Fruit fly (Drosophila melanogaster): ENCODE data around the gene rept.
A peak's percentile ranks its signal among the peaks of the same experiment; 100 is the strongest.

The rept gene

DNA sequence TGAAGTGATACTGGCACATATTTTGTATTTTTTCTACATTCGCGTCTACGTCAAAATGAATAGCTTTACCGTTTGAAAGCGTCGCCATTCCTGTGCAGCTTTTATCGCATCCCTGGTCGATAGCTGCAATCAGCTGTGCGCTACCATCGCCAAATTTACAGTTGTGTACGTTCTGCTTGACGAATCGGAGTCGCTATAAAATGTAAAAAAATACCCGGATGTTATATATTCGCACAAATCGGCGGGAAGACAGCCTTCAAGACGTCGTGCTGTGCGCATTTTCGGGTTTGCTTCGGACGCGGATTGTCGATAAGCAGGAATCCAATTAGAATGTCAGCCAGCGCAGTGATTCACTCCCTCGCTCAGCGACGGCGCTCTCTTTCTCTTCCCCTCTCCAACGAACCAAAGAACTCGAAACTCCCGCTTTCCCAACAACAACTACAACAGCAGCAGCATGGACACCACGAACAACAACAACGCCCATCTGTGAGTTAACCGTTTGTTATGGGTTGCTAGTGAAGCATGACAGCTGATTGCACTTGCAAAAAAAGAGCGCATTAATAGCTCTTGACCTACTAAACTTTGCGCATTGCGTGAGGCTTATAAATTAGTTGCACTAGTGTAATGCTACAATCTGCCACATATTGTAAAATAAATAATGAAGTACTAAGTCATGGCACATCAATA is 39.6 kb downstream of the rept start (continued):
- TF ChIP-seq Xbp1 (GFP tag; optimal IDR thresholded peaks at IDR 0.05) (no peak), sima (GFP tag; optimal IDR thresholded peaks at IDR 0.05) (no peak), Oaz (GFP tag; IDR thresholded peaks at IDR 0.05) (no peak), odd (GFP tag; optimal IDR thresholded peaks at IDR 0.05) (no peak), HmgD (GFP tag; optimal IDR thresholded peaks at IDR 0.05) (peak; percentile 48), sens-2 (GFP tag; IDR thresholded peaks at IDR 0.05) (peak; percentile 43; the same call in 1 of the 2 replicates), sob (GFP tag; IDR thresholded peaks at IDR 0.05) (0 out of 2 replicates have a peak, but pooled peaks have one; percentile 4), CG2199 (GFP tag; IDR thresholded peaks at IDR 0.05) (peak; percentile 89), pan (optimal IDR thresholded peaks at IDR 0.05) (no peak), pan (GFP tag; optimal IDR thresholded peaks at IDR 0.05 in 1 of 2, IDR thresholded peaks at IDR 0.05 in 1 of 2) (no peak), CG4854 (GFP tag; optimal IDR thresholded peaks at IDR 0.05) (no peak), nmo (GFP tag; optimal IDR thresholded peaks at IDR 0.05) (no peak), CG5180 (GFP tag; optimal IDR thresholded peaks at IDR 0.05) (no peak), en (GFP tag; optimal IDR thresholded peaks at IDR 0.05) (no peak), CG10267 (tag; optimal IDR thresholded peaks at IDR 0.05) (no peak), usp (GFP tag; optimal IDR thresholded peaks at IDR 0.05) (no peak), Oli (tag; optimal IDR thresholded peaks at IDR 0.05) (no peak), CG3407 (GFP tag; optimal IDR thresholded peaks at IDR 0.05) (no peak), CG10274 (GFP tag; optimal IDR thresholded peaks at IDR 0.05) (no peak), dan (GFP tag; IDR thresholded peaks at IDR 0.05) (no peak), CG2712 (tag; optimal IDR thresholded peaks at IDR 0.05) (no peak), vnd (GFP tag; IDR thresholded peaks at IDR 0.05; ENCODE audit: partially characterized antibody) (no peak), Elba2 (GFP tag; optimal IDR thresholded peaks at IDR 0.05) (no peak), CG8924 (tag; optimal IDR thresholded peaks at IDR 0.05) (no peak), trh (GFP tag; optimal IDR thresholded peaks at IDR 0.05) (no peak), CG1603 (tag; optimal IDR thresholded peaks at IDR 0.05) (no peak), inv (GFP tag; IDR thresholded peaks at IDR 0.05; ENCODE audit: partially characterized antibody) (no peak), CTCF (GFP tag; optimal IDR thresholded peaks at IDR 0.05) (no peak), chinmo (GFP tag; IDR thresholded peaks at IDR 0.05; ENCODE audit: partially characterized antibody) (peak; percentile 92), CG4820 (GFP tag; optimal IDR thresholded peaks at IDR 0.05) (no peak), NFAT (GFP tag; IDR thresholded peaks at IDR 0.05) (no peak), bsh (GFP tag; optimal IDR thresholded peaks at IDR 0.05) (no peak), CG43689 (GFP tag; IDR thresholded peaks at IDR 0.05) (no peak), org-1 (GFP tag; optimal IDR thresholded peaks at IDR 0.05) (no peak), CG6813 (GFP tag; optimal IDR thresholded peaks at IDR 0.05) (no peak), CG14050 (GFP tag; IDR thresholded peaks at IDR 0.05) (no peak), ind (GFP tag; optimal IDR thresholded peaks at IDR 0.05) (no peak), so (GFP tag; IDR thresholded peaks at IDR 0.05) (no peak; the same call in 2 of the 3 replicates), amos (GFP tag; IDR thresholded peaks at IDR 0.05; ENCODE audit: partially characterized antibody) (no peak; the same call in 1 of the 2 replicates), gce (GFP tag; IDR thresholded peaks at IDR 0.05) (no peak), peb (GFP tag; IDR thresholded peaks at IDR 0.05) (no peak), CG14014 (GFP tag; IDR thresholded peaks at IDR 0.05) (no peak), ato (GFP tag; IDR thresholded peaks at IDR 0.05; ENCODE audit: partially characterized antibody) (no peak), tgo (GFP tag; IDR thresholded peaks at IDR 0.05) (no peak), Dad (GFP tag; optimal IDR thresholded peaks at IDR 0.05) (no peak), grau (tag; optimal IDR thresholded peaks at IDR 0.05) (no peak), CG8089 (GFP tag; optimal IDR thresholded peaks at IDR 0.05) (no peak), pho (GFP tag; optimal IDR thresholded peaks at IDR 0.05) (no peak), nom (GFP tag; optimal IDR thresholded peaks at IDR 0.05) (no peak), bowl (GFP tag; IDR thresholded peaks at IDR 0.05) (no peak), CG11504 (tag; optimal IDR thresholded peaks at IDR 0.05) (peak; percentile 10)

Data from whole organism, embryonic.